Fruit fly (Drosophila melanogaster): ENCODE data around the gene COX5A.

dm6 chr3R:11855156-11855555, 36.0 kb downstream of the COX5A start:
- TF ChIP-seq Mnt (GFP tag; optimal IDR thresholded peaks at IDR 0.05), result no peak
- TF ChIP-seq toe (GFP tag; optimal IDR thresholded peaks at IDR 0.05), result no peak
- no peak for TF ChIP-seq pad (GFP tag; optimal IDR thresholded peaks at IDR 0.05)
- no peak for TF ChIP-seq cic (GFP tag; optimal IDR thresholded peaks at IDR 0.05)
- TF ChIP-seq cnc (optimal IDR thresholded peaks at IDR 0.05), result no peak
- TF ChIP-seq CG7101 (tag; optimal IDR thresholded peaks at IDR 0.05), result no peak
- TF ChIP-seq CG1620 (GFP tag; optimal IDR thresholded peaks at IDR 0.05), result no peak
- no peak for TF ChIP-seq kay (GFP tag; ENCODE audit: borderline replicate concordance)
- TF ChIP-seq ovo (GFP tag; optimal IDR thresholded peaks at IDR 0.05), result no peak
- no peak for TF ChIP-seq CG7045 (GFP tag; optimal IDR thresholded peaks at IDR 0.05)
- TF ChIP-seq Clk (GFP tag; optimal IDR thresholded peaks at IDR 0.05), result no peak
- no peak for TF ChIP-seq Hr96 (GFP tag; optimal IDR thresholded peaks at IDR 0.05)

Data from whole organism, adult.